Worm (Caenorhabditis elegans) whole organism, L1 larva: Measurements from ENCODE around the gene lgc-38.

Experiments used
- C34B4.2 ChIP-seq: sonication (generic microtip); optimal IDR thresholded peaks from 2 replicates; lab custom pipeline; 2017; ENCODE audit warnings: mild to moderate bottlenecking, missing genetic modification characterization, missing compliant biosample characterization
- F16B12.6 ChIP-seq: fragments of 150-350 bp; optimal IDR thresholded peaks from 2 replicates; lab custom pipeline; 2014; ENCODE audit warnings: missing biosample characterization, missing genetic modification characterization
- aly-2 ChIP-seq: fragments of 150-350 bp; optimal IDR thresholded peaks from 2 replicates; lab custom pipeline; 2014; ENCODE audit warnings: missing biosample characterization, missing genetic modification characterization
- blmp-1 ChIP-seq: fragments of 150-350 bp; optimal IDR thresholded peaks from 2 replicates; lab custom pipeline; 2014; ENCODE audit warnings: missing biosample characterization, missing genetic modification characterization
- ceh-8 ChIP-seq: fragments of 200-800 bp; sonication (Bioruptor generic); optimal IDR thresholded peaks from 2 replicates; lab custom pipeline; 2018; ENCODE audit warnings: mild to moderate bottlenecking, missing genetic modification characterization, moderate library complexity, missing compliant biosample characterization
- ceh-82 ChIP-seq, 3 experiments: fragments of 150-350 bp in 1 of 3; sonication (generic microtip) in 2 of 3; optimal IDR thresholded peaks; 2 replicates each; lab custom pipeline; 2014 to 2017; ENCODE audit warnings: missing biosample characterization in 3 of 3, missing genetic modification characterization in 3 of 3
- ceh-90 ChIP-seq: sonication (generic microtip); optimal IDR thresholded peaks from 2 replicates; lab custom pipeline; 2016; ENCODE audit warnings: missing genetic modification characterization, missing compliant biosample characterization
- ces-1 ChIP-seq: fragments of 150-350 bp; optimal IDR thresholded peaks from 2 replicates; lab custom pipeline; 2014; ENCODE audit warnings: missing biosample characterization, missing genetic modification reagents, missing genetic modification characterization
- dpl-1 ChIP-seq, 3 experiments: fragments of 150-350 bp in 2 of 3; sonication (generic microtip) in 1 of 3; optimal IDR thresholded peaks; 2 replicates each; lab custom pipeline; 2014 to 2017; ENCODE audit warnings: missing biosample characterization in 3 of 3, missing genetic modification characterization in 3 of 3, missing genetic modification reagents in 3 of 3
- dsc-1 ChIP-seq: sonication (generic microtip); optimal IDR thresholded peaks from 2 replicates; lab custom pipeline; 2016; ENCODE audit warnings: mild to moderate bottlenecking, missing genetic modification characterization, missing compliant biosample characterization
- efl-1 ChIP-seq, 4 experiments: fragments of 150-350 bp; optimal IDR thresholded peaks in 3 of 4; peaks in 1 of 4; 1 replicate in 1 of 4; 2 replicates in 3 of 4; lab custom pipeline; 2014; ENCODE audit warnings: missing biosample characterization in 2 of 4, missing genetic modification characterization in 2 of 4, missing genetic modification reagents in 2 of 4
- egl-27 ChIP-seq, 2 experiments: fragments of 150-350 bp in 1 of 2; sonication (generic microtip); optimal IDR thresholded peaks; 3 replicates each; lab custom pipeline; 2017 to 2018; ENCODE audit warnings: missing biosample characterization in 2 of 2, missing genetic modification characterization in 2 of 2, missing genetic modification reagents in 2 of 2
- elt-3 ChIP-seq, 6 experiments: fragments of 150-350 bp in 1 of 6; sonication (generic microtip); optimal IDR thresholded peaks; 2 replicates each; lab custom pipeline; 2017 to 2018; ENCODE audit warnings: missing biosample characterization in 6 of 6, missing genetic modification characterization in 6 of 6, inconsistent platforms in 1 of 6
- ets-5 ChIP-seq: fragments of 200-800 bp; sonication (Bioruptor generic); IDR thresholded peaks from 2 replicates; pipeline ENCODE4 v1.3.6; 2022; ENCODE audit warnings: missing genetic modification characterization, missing compliant biosample characterization
- fos-1 ChIP-seq: fragments of 150-350 bp; optimal IDR thresholded peaks from 2 replicates; lab custom pipeline; 2014; ENCODE audit warnings: missing biosample characterization, missing genetic modification characterization
- grh-1 ChIP-seq: fragments of 200-800 bp; sonication (Bioruptor generic); IDR thresholded peaks from 2 replicates; pipeline ENCODE4 v1.3.6; 2022; ENCODE audit warnings: missing genetic modification reagents, missing genetic modification characterization, missing compliant biosample characterization
- hlh-17 ChIP-seq: fragments of 200-800 bp; sonication (Bioruptor generic); optimal IDR thresholded peaks from 2 replicates; lab custom pipeline; 2018; ENCODE audit warnings: missing genetic modification characterization, mild to moderate bottlenecking, missing compliant biosample characterization, moderate library complexity, borderline replicate concordance
- isw-1 ChIP-seq: fragments of 200-800 bp; sonication (Bioruptor generic); IDR thresholded peaks from 2 replicates; pipeline ENCODE4 v1.3.6; 2022; ENCODE audit warnings: missing genetic modification characterization, missing compliant biosample characterization
- jun-1 ChIP-seq: fragments of 150-350 bp; optimal IDR thresholded peaks from 2 replicates; lab custom pipeline; 2014; ENCODE audit warnings: missing biosample characterization, missing genetic modification reagents, missing genetic modification characterization
- lin-14 ChIP-seq: fragments of 200-800 bp; sonication (Bioruptor generic); optimal IDR thresholded peaks from 2 replicates; lab custom pipeline; 2018; ENCODE audit warnings: mild to moderate bottlenecking, missing genetic modification characterization, moderate library complexity, missing compliant biosample characterization
- lir-3 ChIP-seq: sonication (generic microtip); optimal IDR thresholded peaks from 2 replicates; lab custom pipeline; 2016; ENCODE audit warnings: mild to moderate bottlenecking, missing genetic modification characterization, moderate library complexity, missing compliant biosample characterization; ENCODE audit not compliant: poor library complexity
- lsy-2 ChIP-seq, 2 experiments: fragments of 150-350 bp; optimal IDR thresholded peaks; 2 replicates each; lab custom pipeline; 2014; ENCODE audit warnings: missing biosample characterization in 2 of 2, missing genetic modification characterization in 2 of 2
- mab-9 ChIP-seq: fragments of 200-800 bp; sonication (Bioruptor generic); IDR thresholded peaks from 2 replicates; pipeline ENCODE4 v1.3.6; 2022; ENCODE audit warnings: missing genetic modification reagents, missing genetic modification characterization, missing compliant biosample characterization
- mdl-1 ChIP-seq, 2 experiments: fragments of 150-350 bp; optimal IDR thresholded peaks; 2 replicates each; lab custom pipeline; 2014 to 2017; ENCODE audit warnings: missing biosample characterization in 2 of 2, missing genetic modification characterization in 2 of 2, inconsistent platforms in 1 of 2
- mef-2 ChIP-seq: fragments of 150-350 bp; optimal IDR thresholded peaks from 2 replicates; lab custom pipeline; 2014; ENCODE audit warnings: missing biosample characterization, missing genetic modification characterization
- nhr-11 ChIP-seq: fragments of 150-350 bp; optimal IDR thresholded peaks from 2 replicates; lab custom pipeline; 2014; ENCODE audit warnings: missing biosample characterization, missing genetic modification characterization
- nhr-19 ChIP-seq: fragments of 200-800 bp; sonication (Bioruptor generic); conservative IDR thresholded peaks from 2 replicates; pipeline ENCODE4 v1.3.6; 2022; ENCODE audit warnings: missing genetic modification characterization, missing compliant biosample characterization
- nhr-28 ChIP-seq: fragments of 150-350 bp; optimal IDR thresholded peaks from 2 replicates; lab custom pipeline; 2014; ENCODE audit warnings: missing biosample characterization, missing genetic modification characterization
- nhr-77 ChIP-seq: fragments of 150-350 bp; optimal IDR thresholded peaks from 2 replicates; lab custom pipeline; 2014; ENCODE audit warnings: missing biosample characterization, missing genetic modification characterization
- nhr-85 ChIP-seq: sonication (generic microtip); peaks from one replicate; lab custom pipeline; 2016; ENCODE audit warnings: missing genetic modification characterization, inconsistent platforms, missing compliant biosample characterization
- nhr-90 ChIP-seq: sonication (generic microtip); optimal IDR thresholded peaks from 2 replicates; lab custom pipeline; 2016; ENCODE audit warnings: mild to moderate bottlenecking, missing genetic modification characterization, missing compliant biosample characterization; ENCODE audit not compliant: poor library complexity
- pax-3 ChIP-seq: fragments of 200-800 bp; sonication (Bioruptor generic); optimal IDR thresholded peaks from 2 replicates; lab custom pipeline; 2018; ENCODE audit warnings: mild to moderate bottlenecking, missing genetic modification characterization, moderate library complexity, missing compliant biosample characterization
- rnt-1 ChIP-seq: sonication (generic microtip); optimal IDR thresholded peaks from 2 replicates; lab custom pipeline; 2016; ENCODE audit warnings: mild to moderate bottlenecking, missing genetic modification characterization, moderate library complexity, missing compliant biosample characterization
- skn-1 ChIP-seq: fragments of 150-350 bp; optimal IDR thresholded peaks from 2 replicates; lab custom pipeline; 2014; ENCODE audit warnings: missing biosample characterization, missing genetic modification characterization
- snpc-4 ChIP-seq: fragments of 150-350 bp; optimal IDR thresholded peaks from 2 replicates; lab custom pipeline; 2014; ENCODE audit warnings: missing biosample characterization, missing genetic modification characterization
- sptf-1 ChIP-seq: fragments of 150-350 bp; optimal IDR thresholded peaks from 2 replicates; lab custom pipeline; 2014; ENCODE audit warnings: missing biosample characterization, missing genetic modification characterization
- sup-37 ChIP-seq: fragments of 200-800 bp; sonication (Bioruptor generic); optimal IDR thresholded peaks from 2 replicates; lab custom pipeline; 2018; ENCODE audit warnings: mild to moderate bottlenecking, missing genetic modification characterization, missing compliant biosample characterization
- swsn-7 ChIP-seq: sonication (generic microtip); optimal IDR thresholded peaks from 2 replicates; lab custom pipeline; 2016; ENCODE audit warnings: missing genetic modification characterization, missing compliant biosample characterization
- tbx-2 ChIP-seq: sonication (generic microtip); optimal IDR thresholded peaks from 2 replicates; lab custom pipeline; 2016; ENCODE audit warnings: missing genetic modification characterization, missing compliant biosample characterization
- tlp-1 ChIP-seq: fragments of 150-350 bp; optimal IDR thresholded peaks from 2 replicates; lab custom pipeline; 2014; ENCODE audit warnings: missing biosample characterization, missing genetic modification characterization
- unc-130 ChIP-seq: fragments of 150-350 bp; optimal IDR thresholded peaks from 2 replicates; lab custom pipeline; 2017; ENCODE audit warnings: missing biosample characterization, missing genetic modification characterization, inconsistent platforms
- xbp-1 ChIP-seq: sonication (generic microtip); optimal IDR thresholded peaks from 2 replicates; lab custom pipeline; 2016; ENCODE audit warnings: missing genetic modification characterization, missing compliant biosample characterization
- zip-4 ChIP-seq: fragments of 200-800 bp; sonication (Bioruptor generic); optimal IDR thresholded peaks from 2 replicates; lab custom pipeline; 2018; ENCODE audit warnings: mild to moderate bottlenecking, missing genetic modification characterization, moderate library complexity, missing compliant biosample characterization

The lgc-38 gene

ce11 chrIII:7021156-7021637, 12.3 kb downstream of the lgc-38 start, which contains the start of gene rfl-1 (continued):
- TF ChIP-seq nhr-77 (tag; lab: Kevin White, UChicago) (no peak), tlp-1 (tag; lab: Kevin White, UChicago) (no peak), lsy-2 (tag; optimal IDR thresholded peaks at IDR 0.05; lab: Kevin White, UChicago) (peak; percentile 73 to 89), aly-2 (tag; lab: Kevin White, UChicago) (no peak), nhr-85 (tag; lab: Kevin White, UChicago) (peak; percentile 41), F16B12.6 (tag; lab: Kevin White, UChicago) (peak; percentile 57), nhr-90 (tag; lab: Kevin White, UChicago) (peak; percentile 46), sup-37 (GFP tag; lab: Kevin White, UChicago) (no peak), mdl-1 (tag; optimal IDR thresholded peaks at IDR 0.05; lab: Kevin White, UChicago) (no peak), mab-9 (no peak), fos-1 (tag; lab: Kevin White, UChicago) (peak; percentile 31), lir-3 (tag; lab: Kevin White, UChicago) (peak; percentile 20), skn-1 (tag; lab: Kevin White, UChicago) (peak; percentile 33), lin-14 (GFP tag; lab: Kevin White, UChicago) (peak; percentile 61), tbx-2 (tag; lab: Kevin White, UChicago) (peak; percentile 57), unc-130 (tag; lab: Kevin White, UChicago) (no peak), blmp-1 (peak; percentile 48), dsc-1 (tag; lab: Kevin White, UChicago) (peak; percentile 52), snpc-4 (tag; lab: Kevin White, UChicago) (no peak), grh-1 (GFP tag; lab: Robert Waterston, UW) (no peak), dpl-1 (GFP tag; optimal IDR thresholded peaks at IDR 0.05; lab: Kevin White, UChicago) (peak; percentile 58 to 73 (median 70)), jun-1 (peak; percentile 19), swsn-7 (peak; percentile 59), isw-1 (GFP tag; lab: Robert Waterston, UW) (peak; percentile 63), nhr-28 (tag; lab: Kevin White, UChicago) (no peak), xbp-1 (tag; lab: Kevin White, UChicago) (peak; percentile 52)

ce11 chrIII:7025839-7026238, 16.9 kb downstream of the lgc-38 start:
- no peak for TF ChIP-seq efl-1 (optimal IDR thresholded peaks at IDR 0.05; lab: Kevin White, UChicago)
- peak in 1 of 2 experiments; percentile 86 for TF ChIP-seq efl-1 (GFP tag; optimal IDR thresholded peaks at IDR 0.05 in 1 of 2; lab: Kevin White, UChicago)
- no peak for TF ChIP-seq mef-2 (tag; lab: Kevin White, UChicago)
- peak; percentile 80 for TF ChIP-seq ceh-8 (GFP tag; lab: Kevin White, UChicago)

ce11 chrIII:7029105-7029504, 20.2 kb downstream of the lgc-38 start, which contains the start of gene cyk-1:
Gene cyk-1, minus strand, starts transcription at chrIII:7029205.
- no peak for TF ChIP-seq sup-37 (GFP tag; lab: Kevin White, UChicago)
- TF ChIP-seq, all 84 proteins: peak for 0

ce11 chrIII:7030044-7030804, 21.3 kb downstream of the lgc-38 start:
- TF ChIP-seq nhr-19 (peak; percentile 59), rnt-1 (peak; percentile 49), egl-27 (tag; optimal IDR thresholded peaks at IDR 0.05; lab: Kevin White, UChicago) (no peak), zip-4 (GFP tag; lab: Kevin White, UChicago) (no peak), snpc-4 (tag; lab: Kevin White, UChicago) (peak; percentile 85), elt-3 (tag; optimal IDR thresholded peaks at IDR 0.05; lab: Kevin White, UChicago) (peak in 1 of 6 experiments; percentile 1), nhr-11 (tag; lab: Kevin White, UChicago) (no peak), ceh-90 (no peak), hlh-17 (GFP tag; lab: Kevin White, UChicago) (no peak), ets-5 (GFP tag; lab: Robert Waterston, UW) (no peak), efl-1 (optimal IDR thresholded peaks at IDR 0.05; lab: Kevin White, UChicago) (peak; percentile 31 to 53), efl-1 (GFP tag; optimal IDR thresholded peaks at IDR 0.05 in 1 of 2; lab: Kevin White, UChicago) (peak; percentile 8 to 90), ceh-82 (tag; optimal IDR thresholded peaks at IDR 0.05; lab: Kevin White, UChicago) (peak; percentile 3 to 21 (median 5)), swsn-7 (peak; percentile 41), C34B4.2 (tag; lab: Kevin White, UChicago) (no peak), pax-3 (tag; lab: Kevin White, UChicago) (peak; percentile 15), ces-1 (no peak), sptf-1 (tag; lab: Kevin White, UChicago) (no peak), tbx-2 (tag; lab: Kevin White, UChicago) (no peak), jun-1 (no peak), dpl-1 (GFP tag; optimal IDR thresholded peaks at IDR 0.05; lab: Kevin White, UChicago) (peak in 2 of 3 experiments; percentile 41 to 43), unc-130 (tag; lab: Kevin White, UChicago) (no peak)
